Worm (Caenorhabditis elegans) whole organism, young adult: Measurements from ENCODE around the gene T22B2.1.

Experiments used
- C06A6.2 ChIP-seq: fragments of 200-800 bp; sonication (Bioruptor generic); conservative IDR thresholded peaks from 2 replicates; pipeline ENCODE4 v1.3.6; 2022; ENCODE audit warnings: missing genetic modification characterization, missing compliant biosample characterization
- attf-3 ChIP-seq: fragments of 200-800 bp; sonication (Bioruptor generic); conservative IDR thresholded peaks from 2 replicates; pipeline ENCODE4 v1.3.6; 2022; ENCODE audit warnings: missing genetic modification reagents, missing genetic modification characterization, missing compliant biosample characterization
- ceh-100 ChIP-seq: fragments of 200-800 bp; sonication (Bioruptor generic); IDR thresholded peaks from 2 replicates; pipeline ENCODE4 v1.3.6; 2022; ENCODE audit warnings: missing genetic modification reagents, missing genetic modification characterization, missing compliant biosample characterization
- gei-17 ChIP-seq: fragments of 200-800 bp; sonication (Bioruptor generic); optimal IDR thresholded peaks from 2 replicates; lab custom pipeline; 2018; ENCODE audit warnings: mild to moderate bottlenecking, missing genetic modification characterization, missing compliant biosample characterization
- mel-28 ChIP-seq: sonication (generic microtip); optimal IDR thresholded peaks from 2 replicates; lab custom pipeline; 2016; ENCODE audit warnings: borderline replicate concordance, mild to moderate bottlenecking, missing genetic modification characterization, missing compliant biosample characterization
- nhr-179 ChIP-seq: sonication (generic microtip); optimal IDR thresholded peaks from 2 replicates; lab custom pipeline; 2016; ENCODE audit warnings: mild to moderate bottlenecking, missing genetic modification characterization, missing compliant biosample characterization
- pbrm-1 ChIP-seq: fragments of 200-800 bp; sonication (Bioruptor generic); IDR thresholded peaks from 2 replicates; pipeline ENCODE4 v1.3.6; 2022; ENCODE audit warnings: missing genetic modification reagents, missing genetic modification characterization, missing compliant biosample characterization
- pha-4 ChIP-seq: fragments of 150-350 bp; sonication (generic microtip); optimal IDR thresholded peaks from 2 replicates; lab custom pipeline; 2014; ENCODE audit warnings: missing biosample characterization, missing genetic modification reagents, missing genetic modification characterization
- rec-8 ChIP-seq, 2 experiments: sonication (generic microtip); optimal IDR thresholded peaks; 2 replicates each; lab custom pipeline; 2016; ENCODE audit warnings: mild to moderate bottlenecking in 2 of 2, missing genetic modification characterization in 2 of 2, missing genetic modification reagents in 2 of 2, missing genotype in 2 of 2, missing biosample characterization in 1 of 2, missing compliant biosample characterization in 1 of 2, moderate library complexity in 1 of 2
- snpc-4 ChIP-seq, 5 experiments: fragments of 150-350 bp in 1 of 5; sonication (generic microtip) in 4 of 5; optimal IDR thresholded peaks; 2 replicates each; lab custom pipeline; 2014 to 2018; ENCODE audit warnings: missing genetic modification characterization in 5 of 5, missing biosample characterization in 3 of 5, antibody characterized with exemption in 2 of 5, mild to moderate bottlenecking in 2 of 5, missing compliant biosample characterization in 2 of 5, missing genotype in 2 of 5, moderate library complexity in 2 of 5, missing genetic modification reagents in 1 of 5
- tbp1 ChIP-seq: fragments of 200-800 bp; sonication (Bioruptor generic); optimal IDR thresholded peaks from 2 replicates; lab custom pipeline; 2018; ENCODE audit warnings: mild to moderate bottlenecking, missing genetic modification characterization, missing compliant biosample characterization
- unc-62 ChIP-seq: fragments of 150-350 bp; optimal IDR thresholded peaks from 2 replicates; lab custom pipeline; 2014; ENCODE audit warnings: missing biosample characterization, missing genetic modification reagents, missing genetic modification characterization
- zfh-2 ChIP-seq: fragments of 200-800 bp; sonication (Bioruptor generic); conservative IDR thresholded peaks from 2 replicates; pipeline ENCODE4 v1.3.6; 2022; ENCODE audit warnings: missing genetic modification reagents, missing genetic modification characterization, missing compliant biosample characterization
- ztf-26 ChIP-seq: sonication (generic microtip); optimal IDR thresholded peaks from 2 replicates; lab custom pipeline; 2017; ENCODE audit warnings: missing genetic modification characterization, missing compliant biosample characterization

- TF ChIP-seq snpc-4 (GFP tag; optimal IDR thresholded peaks at IDR 0.05; lab: Kevin White, UChicago) = no peak
- no peak for TF ChIP-seq snpc-4 (tag; optimal IDR thresholded peaks at IDR 0.05; lab: Kevin White, UChicago)
- TF ChIP-seq zfh-2 (GFP tag; lab: Robert Waterston, UW) = no peak
- TF ChIP-seq unc-62 (GFP tag; lab: Kevin White, UChicago) = no peak
- no peak for TF ChIP-seq gei-17 (GFP tag; lab: Kevin White, UChicago)
- no peak for TF ChIP-seq mel-28
- TF ChIP-seq pbrm-1 = no peak
- TF ChIP-seq nhr-179 (tag; lab: Kevin White, UChicago) = no peak
- TF ChIP-seq pha-4 (tag; lab: Kevin White, UChicago) = no peak
- TF ChIP-seq ztf-26 (tag; lab: Kevin White, UChicago) = no peak
- no peak for TF ChIP-seq ceh-100 (GFP tag; lab: Robert Waterston, UW)
- no peak for TF ChIP-seq attf-3 (GFP tag; lab: Robert Waterston, UW)
- no peak for TF ChIP-seq tbp1 (GFP tag; lab: Kevin White, UChicago)
- no peak for TF ChIP-seq C06A6.2 (GFP tag; lab: Robert Waterston, UW)
- no peak for TF ChIP-seq rec-8 (tag; optimal IDR thresholded peaks at IDR 0.05; lab: Kevin White, UChicago)
These were observed 33.3 kb downstream of the T22B2.1 start for ce11 chrX:3959221-3959620.
